Worm (Caenorhabditis elegans) whole organism, L3 larva: ENCODE data around the gene Y116A8C.33.

Source experiments
- ama-1 ChIP-seq: fragments of 150-350 bp; optimal IDR thresholded peaks from 2 replicates; lab custom pipeline; 2018
- ceh-28 ChIP-seq: fragments of 150-350 bp; optimal IDR thresholded peaks from 2 replicates; lab custom pipeline; 2014; ENCODE audit warnings: missing biosample characterization, missing genetic modification reagents, missing genetic modification characterization
- ceh-9 ChIP-seq: sonication (generic microtip); optimal IDR thresholded peaks from 2 replicates; lab custom pipeline; 2018; ENCODE audit warnings: missing biosample characterization, missing genetic modification characterization
- egl-27 ChIP-seq: sonication (generic microtip); optimal IDR thresholded peaks from 4 replicates; lab custom pipeline; 2017; ENCODE audit warnings: missing biosample characterization, missing genetic modification reagents, missing genetic modification characterization
- elt-2 ChIP-seq: sonication (generic microtip); optimal IDR thresholded peaks from 2 replicates; lab custom pipeline; 2016; ENCODE audit warnings: missing genetic modification reagents, mild to moderate bottlenecking, missing genetic modification characterization, missing compliant biosample characterization
- elt-3 ChIP-seq, 3 experiments: fragments of 150-350 bp in 1 of 3; sonication (generic microtip) in 2 of 3; optimal IDR thresholded peaks; 2 replicates in 2 of 3; 4 replicates in 1 of 3; lab custom pipeline; 2014 to 2017; ENCODE audit warnings: missing biosample characterization in 3 of 3, missing genetic modification characterization in 3 of 3
- fkh-2 ChIP-seq: fragments of 150-350 bp; optimal IDR thresholded peaks from 2 replicates; lab custom pipeline; 2014; ENCODE audit warnings: missing biosample characterization, missing genetic modification reagents, missing genetic modification characterization
- fos-1 ChIP-seq: fragments of 150-350 bp; optimal IDR thresholded peaks from 2 replicates; lab custom pipeline; 2014; ENCODE audit warnings: missing biosample characterization, missing genetic modification characterization
- hmg-11 ChIP-seq: sonication (generic microtip); optimal IDR thresholded peaks from 2 replicates; lab custom pipeline; 2016; ENCODE audit warnings: missing genetic modification characterization, missing compliant biosample characterization
- jun-1 ChIP-seq: fragments of 150-350 bp; optimal IDR thresholded peaks from 2 replicates; lab custom pipeline; 2014; ENCODE audit warnings: missing biosample characterization, missing genetic modification reagents, missing genetic modification characterization
- lin-15B ChIP-seq: fragments of 150-350 bp; optimal IDR thresholded peaks from 2 replicates; lab custom pipeline; 2014; ENCODE audit warnings: missing biosample characterization, missing genetic modification characterization
- lin-39 ChIP-seq: fragments of 150-350 bp; optimal IDR thresholded peaks from 2 replicates; lab custom pipeline; 2018; ENCODE audit warnings: missing biosample characterization, missing genetic modification reagents, missing genetic modification characterization
- nfya-1 ChIP-seq: sonication (generic microtip); optimal IDR thresholded peaks from 2 replicates; lab custom pipeline; 2017; ENCODE audit warnings: missing genetic modification characterization, mild to moderate bottlenecking, missing compliant biosample characterization, antibody characterized with exemption, moderate library complexity; ENCODE audit not compliant: insufficient read depth
- nhr-11 ChIP-seq: fragments of 150-350 bp; optimal IDR thresholded peaks from 2 replicates; lab custom pipeline; 2014; ENCODE audit warnings: missing biosample characterization, missing genetic modification characterization
- nhr-23 ChIP-seq: fragments of 150-350 bp; optimal IDR thresholded peaks from 2 replicates; lab custom pipeline; 2014; ENCODE audit warnings: missing biosample characterization, missing genetic modification reagents, missing genetic modification characterization
- nhr-237 ChIP-seq: fragments of 150-350 bp; optimal IDR thresholded peaks from 2 replicates; lab custom pipeline; 2014; ENCODE audit warnings: missing biosample characterization, missing genetic modification characterization
- nhr-25 ChIP-seq: sonication (generic microtip); optimal IDR thresholded peaks from 2 replicates; lab custom pipeline; 2017; ENCODE audit warnings: missing biosample characterization, missing genetic modification characterization
- nhr-28 ChIP-seq: fragments of 150-350 bp; optimal IDR thresholded peaks from 2 replicates; lab custom pipeline; 2014; ENCODE audit warnings: missing biosample characterization, missing genetic modification characterization
- nhr-43 ChIP-seq: sonication (generic microtip); optimal IDR thresholded peaks from 2 replicates; lab custom pipeline; 2016; ENCODE audit warnings: mild to moderate bottlenecking, missing genetic modification characterization, missing compliant biosample characterization; ENCODE audit not compliant: poor library complexity, severe bottlenecking
- nhr-67 ChIP-seq: fragments of 150-350 bp; optimal IDR thresholded peaks from 2 replicates; lab custom pipeline; 2014; ENCODE audit warnings: missing biosample characterization, missing genetic modification characterization
- nhr-76 ChIP-seq: fragments of 150-350 bp; sonication (generic microtip); optimal IDR thresholded peaks from 5 replicates; lab custom pipeline; 2014; ENCODE audit warnings: missing biosample characterization, missing genetic modification characterization
- nhr-77 ChIP-seq: fragments of 150-350 bp; optimal IDR thresholded peaks from 2 replicates; lab custom pipeline; 2014; ENCODE audit warnings: missing biosample characterization, missing genetic modification characterization
- pha-4 ChIP-seq: fragments of 150-350 bp; optimal IDR thresholded peaks from 2 replicates; lab custom pipeline; 2014; ENCODE audit warnings: missing biosample characterization, missing genetic modification reagents, missing genetic modification characterization
- pqm-1 ChIP-seq: fragments of 150-350 bp; optimal IDR thresholded peaks from 2 replicates; lab custom pipeline; 2017; ENCODE audit warnings: missing biosample characterization, missing genetic modification characterization, inconsistent platforms
- sea-2 ChIP-seq: fragments of 150-350 bp; sonication (generic microtip); optimal IDR thresholded peaks from 4 replicates; lab custom pipeline; 2014; ENCODE audit warnings: missing biosample characterization, missing genetic modification reagents, missing genetic modification characterization
- skn-1 ChIP-seq: fragments of 150-350 bp; optimal IDR thresholded peaks from 2 replicates; lab custom pipeline; 2014; ENCODE audit warnings: missing biosample characterization, missing genetic modification characterization
- snpc-4 ChIP-seq: fragments of 150-350 bp; optimal IDR thresholded peaks from 2 replicates; lab custom pipeline; 2014; ENCODE audit warnings: missing biosample characterization, missing genetic modification characterization
- tbx-2 ChIP-seq: sonication (generic microtip); optimal IDR thresholded peaks from 2 replicates; lab custom pipeline; 2016; ENCODE audit warnings: mild to moderate bottlenecking, missing genetic modification characterization, missing compliant biosample characterization
- zag-1 ChIP-seq: fragments of 150-350 bp; optimal IDR thresholded peaks from 2 replicates; lab custom pipeline; 2014; ENCODE audit warnings: missing biosample characterization, missing genetic modification characterization
- ztf-4 ChIP-seq: fragments of 150-350 bp; optimal IDR thresholded peaks from 2 replicates; lab custom pipeline; 2014; ENCODE audit warnings: missing biosample characterization, missing genetic modification characterization

The Y116A8C.33 gene

ce11 chrIV:17116345-17116744 is 4.4 kb downstream of the Y116A8C.33 start, which contains the start of gene cyn-13:
TSS of gene cyn-13 (minus strand) at chrIV:17116657.
- no peak for TF ChIP-seq nhr-237
- TF ChIP-seq egl-27: no peak
- no peak for TF ChIP-seq elt-3 (tag; optimal IDR thresholded peaks at IDR 0.05; lab: Kevin White, UChicago)
- TF ChIP-seq, all 47 proteins: peak for 0

- TF ChIP-seq nhr-77 (tag; lab: Kevin White, UChicago) (no peak), fos-1 (tag; lab: Kevin White, UChicago) (no peak), ama-1 (lab: Kevin White, UChicago) (no peak), pha-4 (tag; lab: Kevin White, UChicago) (no peak), elt-2 (tag; lab: Kevin White, UChicago) (no peak), nhr-237 (no peak), nhr-28 (no peak), ceh-28 (no peak), sea-2 (no peak), pqm-1 (tag; lab: Kevin White, UChicago) (no peak), nhr-11 (no peak), egl-27 (no peak)
- TF ChIP-seq, all 47 proteins: peak for 0
Measured at ce11 chrIV:17116821-17117220, 4.9 kb downstream of the Y116A8C.33 start.

- TF ChIP-seq lin-39 (tag; lab: Kevin White, UChicago): peak; percentile 32
- TF ChIP-seq elt-2 (tag; lab: Kevin White, UChicago): peak; percentile 1
- peak; percentile 56 for TF ChIP-seq nfya-1 (tag; lab: Kevin White, UChicago)
- TF ChIP-seq fkh-2 (tag; lab: Kevin White, UChicago): no peak
- TF ChIP-seq jun-1 (tag; lab: Kevin White, UChicago): no peak
- TF ChIP-seq pha-4 (tag; lab: Kevin White, UChicago): peak; percentile 61
- no peak for TF ChIP-seq skn-1 (tag; lab: Kevin White, UChicago)
- peak; percentile 3 for TF ChIP-seq lin-15B (tag; lab: Kevin White, UChicago)
- peak; percentile 52 for TF ChIP-seq nhr-23 (tag; lab: Kevin White, UChicago)
- TF ChIP-seq hmg-11 (tag; lab: Kevin White, UChicago): peak; percentile 80
- TF ChIP-seq nhr-43 (tag; lab: Kevin White, UChicago): peak; percentile 47
Measured at ce11 chrIV:17118585-17118984, 6.7 kb downstream of the Y116A8C.33 start, which contains the start of gene uaf-2. TSS of gene uaf-2 (minus strand) at chrIV:17118767.

- TF ChIP-seq ceh-28 (no peak), ama-1 (lab: Kevin White, UChicago) (peak; percentile 19), hmg-11 (tag; lab: Kevin White, UChicago) (peak; percentile 22)
Measured at ce11 chrIV:17118987-17119732, 7.2 kb downstream of the Y116A8C.33 start, which contains the start of gene itsn-1. TSS of gene itsn-1 (plus strand) at chrIV:17119682.

ce11 chrIV:17121058-17121773 is 9.3 kb downstream of the Y116A8C.33 start:
- TF ChIP-seq nfya-1 (tag; lab: Kevin White, UChicago): peak; percentile 24
- no peak for TF ChIP-seq ceh-9 (tag; lab: Kevin White, UChicago)
- TF ChIP-seq, all 47 proteins: peak for 1

ce11 chrIV:17125967-17126366 is 14.1 kb downstream of the Y116A8C.33 start:
- TF ChIP-seq elt-3 (tag; optimal IDR thresholded peaks at IDR 0.05; lab: Kevin White, UChicago) (no peak), nhr-76 (tag; lab: Kevin White, UChicago) (no peak), ceh-28 (no peak), nhr-67 (tag; lab: Kevin White, UChicago) (no peak), zag-1 (tag; lab: Kevin White, UChicago) (no peak), pha-4 (tag; lab: Kevin White, UChicago) (no peak), lin-39 (tag; lab: Kevin White, UChicago) (no peak), nhr-77 (tag; lab: Kevin White, UChicago) (no peak), snpc-4 (tag; lab: Kevin White, UChicago) (no peak), jun-1 (tag; lab: Kevin White, UChicago) (no peak), elt-2 (tag; lab: Kevin White, UChicago) (no peak), nhr-25 (no peak), nhr-43 (tag; lab: Kevin White, UChicago) (no peak), lin-15B (tag; lab: Kevin White, UChicago) (no peak), tbx-2 (no peak), ztf-4 (no peak), sea-2 (no peak)
